Fruit fly (Drosophila melanogaster) whole organism, adult: ENCODE results near the gene CG17746.

Experiments
- CG11617 ChIP-seq: fragments of 200-800 bp; sonication (Bioruptor generic); optimal IDR thresholded peaks from 2 replicates; lab custom pipeline; 2017; ENCODE audit warnings: mild to moderate bottlenecking, missing biosample characterization, missing genetic modification reagents, missing genetic modification characterization
- CG12768 ChIP-seq: fragments of 200-800 bp; sonication (Bioruptor generic); optimal IDR thresholded peaks from 2 replicates; lab custom pipeline; 2017; ENCODE audit warnings: missing biosample characterization, missing genetic modification characterization, mild to moderate bottlenecking, moderate library complexity, missing genetic modification reagents
- CG14711 ChIP-seq: fragments of 200-800 bp; sonication (Bioruptor generic); optimal IDR thresholded peaks from 2 replicates; lab custom pipeline; 2018; ENCODE audit warnings: missing biosample characterization, mild to moderate bottlenecking, missing genetic modification characterization, moderate library complexity
- CG1620 ChIP-seq: fragments of 200-800 bp; sonication (Bioruptor generic); optimal IDR thresholded peaks from 2 replicates; lab custom pipeline; 2016; ENCODE audit warnings: missing biosample characterization, missing genetic modification characterization
- CG33017 ChIP-seq: fragments of 200-800 bp; sonication (Bioruptor generic); optimal IDR thresholded peaks from 2 replicates; lab custom pipeline; 2018; ENCODE audit warnings: missing biosample characterization, mild to moderate bottlenecking, missing genetic modification characterization, moderate library complexity
- CG5204 ChIP-seq: fragments of 200-800 bp; sonication (Bioruptor generic); optimal IDR thresholded peaks from 2 replicates; lab custom pipeline; 2016; ENCODE audit warnings: missing biosample characterization, missing genetic modification characterization
- CG7045 ChIP-seq: fragments of 200-800 bp; sonication (Bioruptor generic); optimal IDR thresholded peaks from 2 replicates; lab custom pipeline; 2017; ENCODE audit warnings: missing biosample characterization, mild to moderate bottlenecking, missing genetic modification characterization
- CG7101 ChIP-seq: fragments of 200-800 bp; sonication (Bioruptor generic); optimal IDR thresholded peaks from 2 replicates; lab custom pipeline; 2018; ENCODE audit warnings: missing biosample characterization, mild to moderate bottlenecking, missing genetic modification characterization, moderate library complexity
- Clk ChIP-seq: fragments of 200-800 bp; sonication (Bioruptor generic); optimal IDR thresholded peaks from 2 replicates; lab custom pipeline; 2017; ENCODE audit warnings: missing biosample characterization, missing genetic modification characterization
- Crg-1 ChIP-seq: fragments of 200-800 bp; sonication (Bioruptor generic); optimal IDR thresholded peaks from 2 replicates; lab custom pipeline; 2016; ENCODE audit warnings: missing biosample characterization, missing genetic modification characterization
- Hr96 ChIP-seq: fragments of 200-800 bp; sonication (Bioruptor generic); optimal IDR thresholded peaks from 2 replicates; lab custom pipeline; 2016; ENCODE audit warnings: missing biosample characterization, missing genetic modification characterization
- Mnt ChIP-seq: fragments of 200-800 bp; sonication (Bioruptor generic); optimal IDR thresholded peaks from 2 replicates; lab custom pipeline; 2016; ENCODE audit warnings: missing biosample characterization, mild to moderate bottlenecking, missing genetic modification characterization
- bab1 ChIP-seq: fragments of 200-800 bp; sonication (Bioruptor generic); optimal IDR thresholded peaks from 3 replicates; lab custom pipeline; 2019; ENCODE audit warnings: missing biosample characterization, mild to moderate bottlenecking, missing genetic modification characterization, moderate library complexity
- cic ChIP-seq: fragments of 200-800 bp; sonication (Bioruptor generic); optimal IDR thresholded peaks from 2 replicates; lab custom pipeline; 2017; ENCODE audit warnings: missing biosample characterization, mild to moderate bottlenecking, missing genetic modification characterization, moderate library complexity
- cnc ChIP-seq, 2 experiments: fragments of >200 bp; optimal IDR thresholded peaks; 2 replicates each; lab custom pipeline; 2017
- kay ChIP-seq: fragments of 200-800 bp; sonication (Bioruptor generic); peaks from one replicate; lab custom pipeline; 2016; ENCODE audit warnings: missing biosample characterization, missing genetic modification characterization, borderline replicate concordance
- ovo ChIP-seq: fragments of 200-800 bp; sonication (Bioruptor generic); optimal IDR thresholded peaks from 2 replicates; lab custom pipeline; 2016; ENCODE audit warnings: missing biosample characterization, missing genetic modification characterization
- pad ChIP-seq: fragments of 200-800 bp; sonication (Bioruptor generic); optimal IDR thresholded peaks from 3 replicates; lab custom pipeline; 2017; ENCODE audit warnings: missing biosample characterization, missing genetic modification characterization, mild to moderate bottlenecking, moderate library complexity, missing genetic modification reagents
- tj ChIP-seq: fragments of 200-800 bp; sonication (Bioruptor generic); optimal IDR thresholded peaks from 3 replicates; lab custom pipeline; 2017; ENCODE audit warnings: missing biosample characterization, mild to moderate bottlenecking, missing genetic modification characterization, moderate library complexity
- toe ChIP-seq: fragments of 200-800 bp; sonication (Bioruptor generic); optimal IDR thresholded peaks from 2 replicates; lab custom pipeline; 2016; ENCODE audit warnings: missing biosample characterization, missing genetic modification characterization

The CG17746 gene

DNA sequence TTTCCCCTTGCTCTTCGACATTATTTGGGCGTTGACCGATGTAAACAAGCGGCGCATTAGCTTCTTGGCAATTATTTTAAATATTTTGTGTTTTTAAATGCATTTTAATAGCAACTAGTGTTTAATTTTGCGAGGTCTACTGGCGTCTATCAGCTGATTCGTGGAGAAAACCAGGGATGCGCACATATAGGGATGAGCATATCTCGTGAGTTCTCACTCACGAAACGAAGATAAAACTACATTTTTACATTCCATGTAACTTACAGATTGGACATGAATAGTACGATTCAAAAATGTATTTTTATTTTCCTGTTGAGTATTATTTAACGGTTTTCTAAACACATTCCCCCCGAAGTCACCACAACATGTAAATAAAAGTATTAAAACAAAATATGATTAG, 41.9 kb downstream of the CG17746 start, which contains the start of gene CG14966:
CG14966 (minus strand) TSS at position 168 of the 400 bp plus-strand sequence.
- TF ChIP-seq CG14711 (tag; lab: Kevin White, UChicago) (no peak), Crg-1 (GFP tag; lab: Kevin White, UChicago) (no peak), CG1620 (peak; percentile 32), cnc (optimal IDR thresholded peaks at IDR 0.05; lab: Kevin White, UChicago) (no peak), CG7101 (tag; lab: Kevin White, UChicago) (peak; percentile 50), Clk (GFP tag; lab: Kevin White, UChicago) (no peak), CG12768 (GFP tag; lab: Kevin White, UChicago) (no peak), CG33017 (tag; lab: Kevin White, UChicago) (peak; percentile 6), bab1 (GFP tag; lab: Kevin White, UChicago) (peak; percentile 80), pad (no peak), CG5204 (GFP tag; lab: Kevin White, UChicago) (no peak), Mnt (peak; percentile 57), tj (GFP tag; lab: Kevin White, UChicago) (peak; percentile 32), cic (GFP tag; lab: Kevin White, UChicago) (peak; percentile 2), CG11617 (GFP tag; lab: Kevin White, UChicago) (peak; percentile 40), Hr96 (GFP tag; lab: Kevin White, UChicago) (no peak), CG7045 (GFP tag; lab: Kevin White, UChicago) (peak; percentile 5), ovo (GFP tag; lab: Kevin White, UChicago) (peak; percentile 54), toe (GFP tag; lab: Kevin White, UChicago) (peak; percentile 23), kay (GFP tag; lab: Kevin White, UChicago) (no peak)

DNA sequence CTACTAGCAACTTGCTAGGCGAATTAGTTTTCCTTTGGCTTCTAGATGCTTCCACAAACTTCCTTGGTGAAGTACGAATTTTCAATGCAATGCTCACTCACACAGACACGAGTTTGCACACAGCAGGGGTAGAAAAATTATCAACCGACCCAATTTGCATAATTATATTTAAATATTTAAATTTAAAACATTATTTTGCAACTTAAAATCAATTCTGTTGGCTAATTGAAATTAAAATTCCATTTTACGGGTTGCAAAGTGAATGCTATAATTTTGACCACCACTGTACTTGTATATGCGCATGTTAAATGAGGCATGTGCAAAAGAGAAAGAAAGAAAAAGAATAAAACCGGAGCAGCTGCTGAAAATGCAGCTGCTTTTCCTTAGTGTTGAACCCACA, 45.3 kb downstream of the CG17746 start:
- no peak for TF ChIP-seq kay (GFP tag; lab: Kevin White, UChicago)
- TF ChIP-seq cnc (optimal IDR thresholded peaks at IDR 0.05; lab: Kevin White, UChicago): no peak
- peak; percentile 94 for TF ChIP-seq CG7101 (tag; lab: Kevin White, UChicago)
- TF ChIP-seq Mnt: peak; percentile 77
- peak; percentile 58 for TF ChIP-seq tj (GFP tag; lab: Kevin White, UChicago)
- peak; percentile 70 for TF ChIP-seq pad
- TF ChIP-seq CG7045 (GFP tag; lab: Kevin White, UChicago): peak; percentile 88
- no peak for TF ChIP-seq ovo (GFP tag; lab: Kevin White, UChicago)
- peak; percentile 59 for TF ChIP-seq CG1620
- TF ChIP-seq Hr96 (GFP tag; lab: Kevin White, UChicago): peak; percentile 35
- peak; percentile 87 for TF ChIP-seq bab1 (GFP tag; lab: Kevin White, UChicago)
- TF ChIP-seq Clk (GFP tag; lab: Kevin White, UChicago): peak; percentile 41
- peak; percentile 87 for TF ChIP-seq CG12768 (GFP tag; lab: Kevin White, UChicago)
- peak; percentile 48 for TF ChIP-seq cic (GFP tag; lab: Kevin White, UChicago)
- peak; percentile 95 for TF ChIP-seq CG33017 (tag; lab: Kevin White, UChicago)
- TF ChIP-seq toe (GFP tag; lab: Kevin White, UChicago): no peak
- peak; percentile 46 for TF ChIP-seq CG5204 (GFP tag; lab: Kevin White, UChicago)
- peak; percentile 86 for TF ChIP-seq CG11617 (GFP tag; lab: Kevin White, UChicago)
- peak; percentile 40 for TF ChIP-seq Crg-1 (GFP tag; lab: Kevin White, UChicago)
- peak; percentile 94 for TF ChIP-seq CG14711 (tag; lab: Kevin White, UChicago)

DNA sequence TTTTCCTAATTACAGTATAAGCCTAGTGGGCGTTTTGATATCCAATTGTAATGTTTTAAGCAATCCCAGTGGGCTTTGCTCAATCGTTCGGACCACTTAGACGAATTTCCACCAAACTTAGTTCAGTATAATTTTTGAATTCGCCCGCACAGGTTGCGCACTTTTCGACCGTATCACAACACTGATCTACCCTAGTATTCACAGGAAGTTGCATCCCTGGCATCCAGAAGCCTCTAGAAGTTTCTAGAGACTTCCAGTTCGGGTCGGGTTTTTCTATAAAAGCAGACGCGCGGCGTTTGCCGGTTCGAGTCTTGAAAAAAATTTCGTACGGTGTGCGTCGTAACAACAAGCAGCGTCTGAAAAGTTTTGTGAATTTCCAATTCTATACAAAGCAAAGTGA, 46.5 kb downstream of the CG17746 start, which contains the start of gene Hsp83:
Hsp83 (plus strand) TSS at position 58 of the 400 bp plus-strand sequence.
- TF ChIP-seq CG33017 (tag; lab: Kevin White, UChicago) (peak; percentile 99), Clk (GFP tag; lab: Kevin White, UChicago) (peak; percentile 92), tj (GFP tag; lab: Kevin White, UChicago) (peak; percentile 87), Hr96 (GFP tag; lab: Kevin White, UChicago) (peak; percentile 97), cic (GFP tag; lab: Kevin White, UChicago) (peak; percentile 99), Mnt (peak; percentile 98), toe (GFP tag; lab: Kevin White, UChicago) (peak; percentile 86), CG5204 (GFP tag; lab: Kevin White, UChicago) (peak; percentile 96), CG14711 (tag; lab: Kevin White, UChicago) (peak; percentile 86), CG11617 (GFP tag; lab: Kevin White, UChicago) (peak; percentile 99), CG7101 (tag; lab: Kevin White, UChicago) (peak; percentile 99), CG12768 (GFP tag; lab: Kevin White, UChicago) (peak; percentile 99), pad (peak; percentile 91), Crg-1 (GFP tag; lab: Kevin White, UChicago) (peak; percentile 99), CG7045 (GFP tag; lab: Kevin White, UChicago) (peak; percentile 99), ovo (GFP tag; lab: Kevin White, UChicago) (peak; percentile 96), CG1620 (peak; percentile 91), cnc (optimal IDR thresholded peaks at IDR 0.05; lab: Kevin White, UChicago) (no peak), bab1 (GFP tag; lab: Kevin White, UChicago) (peak; percentile 98), kay (GFP tag; lab: Kevin White, UChicago) (peak; percentile 98)

DNA sequence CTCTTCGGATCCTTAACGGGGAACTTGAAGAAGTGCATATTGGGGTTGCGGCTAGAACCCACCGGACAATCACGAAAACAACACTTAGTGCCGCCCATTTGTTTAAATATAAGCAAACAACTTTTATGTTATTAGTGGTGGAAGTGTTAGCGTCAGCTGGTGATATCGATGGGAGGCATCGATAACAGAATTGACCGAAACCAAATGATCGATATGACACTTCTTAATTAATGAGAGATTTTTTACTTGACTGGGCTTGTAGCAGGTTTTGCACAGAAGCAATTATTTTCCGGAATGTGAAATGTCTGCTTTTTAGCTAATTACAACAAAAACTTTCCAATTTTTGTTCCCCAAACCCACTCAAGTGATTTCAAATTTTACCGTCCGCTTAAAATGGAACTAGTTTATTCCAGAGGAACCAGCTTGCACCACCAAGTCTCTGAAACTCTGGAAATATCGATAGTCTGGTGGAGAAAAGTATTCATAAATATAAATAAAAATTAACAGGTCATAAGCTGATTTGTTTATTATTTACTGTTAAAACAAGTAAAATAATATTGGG, 47.0 kb downstream of the CG17746 start, which contains the start of gene CG14965:
CG14965 (minus strand) TSS at position 159 of the 562 bp plus-strand sequence.
- TF ChIP-seq pad (no peak), Crg-1 (GFP tag; lab: Kevin White, UChicago) (no peak), cnc (optimal IDR thresholded peaks at IDR 0.05; lab: Kevin White, UChicago) (no peak), CG33017 (tag; lab: Kevin White, UChicago) (no peak), Hr96 (GFP tag; lab: Kevin White, UChicago) (no peak), cic (GFP tag; lab: Kevin White, UChicago) (no peak), CG5204 (GFP tag; lab: Kevin White, UChicago) (no peak), tj (GFP tag; lab: Kevin White, UChicago) (no peak), kay (GFP tag; lab: Kevin White, UChicago) (no peak), CG11617 (GFP tag; lab: Kevin White, UChicago) (no peak), Clk (GFP tag; lab: Kevin White, UChicago) (no peak)
